Worm (Caenorhabditis elegans) whole organism, young adult: Measurements from ENCODE around the gene nstp-10.

Experiments
- F10E7.11 ChIP-seq: sonication (generic microtip); optimal IDR thresholded peaks from 2 replicates; lab custom pipeline; 2017; ENCODE audit warnings: mild to moderate bottlenecking, missing genetic modification characterization, moderate library complexity, missing compliant biosample characterization
- ceh-27 ChIP-seq: fragments of 200-800 bp; sonication (Bioruptor generic); optimal IDR thresholded peaks from 2 replicates; lab custom pipeline; 2018; ENCODE audit warnings: mild to moderate bottlenecking, missing genetic modification characterization, moderate library complexity, missing compliant biosample characterization
- efl-1 ChIP-seq: fragments of 150-350 bp; optimal IDR thresholded peaks from 2 replicates; lab custom pipeline; 2014; ENCODE audit warnings: missing biosample characterization, missing genetic modification reagents, missing genetic modification characterization
- let-526 ChIP-seq: fragments of 200-800 bp; sonication (Bioruptor generic); IDR thresholded peaks from 2 replicates; pipeline ENCODE4 v1.3.6; 2022; ENCODE audit warnings: missing genetic modification reagents, missing genetic modification characterization, missing compliant biosample characterization
- madf-10 ChIP-seq: sonication (generic microtip); optimal IDR thresholded peaks from 2 replicates; lab custom pipeline; 2016; ENCODE audit warnings: mild to moderate bottlenecking, missing genetic modification characterization, missing compliant biosample characterization
- repo-1 ChIP-seq: sonication (generic microtip); optimal IDR thresholded peaks from 2 replicates; lab custom pipeline; 2017; ENCODE audit warnings: mild to moderate bottlenecking, missing genetic modification characterization, missing compliant biosample characterization

- TF ChIP-seq ceh-27 (GFP tag; lab: Kevin White, UChicago) (no peak), madf-10 (tag; lab: Kevin White, UChicago) (no peak), let-526 (GFP tag; lab: Robert Waterston, UW) (no peak), F10E7.11 (tag; lab: Kevin White, UChicago) (no peak), repo-1 (tag; lab: Kevin White, UChicago) (no peak), efl-1 (no peak)
Observed at ce11 chrV:9588574-9588973, 38.9 kb upstream of the nstp-10 start.
